Worm (Caenorhabditis elegans) whole organism, midembryonic: ENCODE measurements around the gene T28B11.1.

Source experiments
- T22C8.4 ChIP-seq: fragments of 200-800 bp; sonication (Bioruptor generic); IDR thresholded peaks from 2 replicates; pipeline ENCODE4 v1.3.6; 2022; ENCODE audit warnings: missing genetic modification characterization, missing compliant biosample characterization
- cog-1 ChIP-seq: sonication (generic microtip); optimal IDR thresholded peaks from 2 replicates; lab custom pipeline; 2016; ENCODE audit warnings: missing genetic modification characterization, missing compliant biosample characterization
- flt-1 ChIP-seq: fragments of 200-800 bp; sonication (Bioruptor generic); IDR thresholded peaks from 2 replicates; pipeline ENCODE4 v1.3.6; 2022; ENCODE audit warnings: missing genetic modification characterization, missing compliant biosample characterization
- klf-2 ChIP-seq: fragments of 200-800 bp; sonication (Bioruptor generic); conservative IDR thresholded peaks from 2 replicates; pipeline ENCODE4 v1.3.6; 2022; ENCODE audit warnings: missing genetic modification reagents, missing genetic modification characterization, missing compliant biosample characterization
- med-1 ChIP-seq: sonication (generic microtip); optimal IDR thresholded peaks from 2 replicates; lab custom pipeline; 2017; ENCODE audit warnings: missing genetic modification characterization, mild to moderate bottlenecking, missing compliant biosample characterization, antibody characterized with exemption, missing genetic modification reagents; ENCODE audit not compliant: insufficient read depth
- ref-1 ChIP-seq: fragments of 200-800 bp; sonication (Bioruptor generic); conservative IDR thresholded peaks from 2 replicates; pipeline ENCODE4 v1.3.6; 2022; ENCODE audit warnings: missing genetic modification reagents, missing genetic modification characterization, missing compliant biosample characterization
- tab-1 ChIP-seq: fragments of 200-800 bp; sonication (Bioruptor generic); IDR thresholded peaks from 2 replicates; pipeline ENCODE4 v1.3.6; 2022; ENCODE audit warnings: missing genetic modification characterization, missing compliant biosample characterization
- ztf-23 ChIP-seq: fragments of 200-800 bp; sonication (Bioruptor generic); IDR thresholded peaks from 2 replicates; pipeline ENCODE4 v1.3.6; 2022; ENCODE audit warnings: missing genetic modification reagents, missing genetic modification characterization, missing compliant biosample characterization
- ztf-29 ChIP-seq: fragments of 200-800 bp; sonication (Bioruptor generic); IDR thresholded peaks from 2 replicates; pipeline ENCODE4 v1.3.6; 2022; ENCODE audit warnings: missing genetic modification reagents, missing genetic modification characterization, missing compliant biosample characterization

T28B11.1 gene

DNA sequence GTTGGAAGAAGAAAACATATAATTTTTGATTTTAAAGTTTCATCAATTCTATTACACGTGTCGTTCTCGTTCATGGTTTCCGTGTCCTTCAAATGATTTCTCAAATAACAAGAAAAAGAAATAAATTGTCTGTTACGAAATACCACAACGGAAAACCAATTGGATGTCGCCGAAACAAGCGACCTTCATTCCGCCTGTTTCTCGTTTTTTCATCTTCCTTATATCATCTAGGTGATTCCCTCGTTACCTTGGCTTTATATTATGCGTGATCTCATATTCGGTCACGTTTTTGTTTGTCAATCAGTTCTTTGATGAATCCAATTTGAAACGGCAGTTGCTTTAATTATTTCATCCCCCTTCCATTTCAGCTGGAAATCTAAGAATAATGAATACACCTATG is 24.9 kb upstream of the T28B11.1 start:
- TF ChIP-seq ref-1 (GFP tag; lab: Robert Waterston, UW), result no peak
- TF ChIP-seq med-1 (GFP tag; lab: Kevin White, UChicago), result no peak
- TF ChIP-seq ztf-23 (GFP tag; lab: Robert Waterston, UW), result no peak
- TF ChIP-seq T22C8.4, result no peak
- no peak for TF ChIP-seq tab-1 (GFP tag; lab: Robert Waterston, UW)
- TF ChIP-seq flt-1 (GFP tag; lab: Robert Waterston, UW), result no peak
- no peak for TF ChIP-seq ztf-29
- TF ChIP-seq klf-2 (GFP tag; lab: Robert Waterston, UW), result no peak
- TF ChIP-seq cog-1 (tag; lab: Kevin White, UChicago), result no peak

DNA sequence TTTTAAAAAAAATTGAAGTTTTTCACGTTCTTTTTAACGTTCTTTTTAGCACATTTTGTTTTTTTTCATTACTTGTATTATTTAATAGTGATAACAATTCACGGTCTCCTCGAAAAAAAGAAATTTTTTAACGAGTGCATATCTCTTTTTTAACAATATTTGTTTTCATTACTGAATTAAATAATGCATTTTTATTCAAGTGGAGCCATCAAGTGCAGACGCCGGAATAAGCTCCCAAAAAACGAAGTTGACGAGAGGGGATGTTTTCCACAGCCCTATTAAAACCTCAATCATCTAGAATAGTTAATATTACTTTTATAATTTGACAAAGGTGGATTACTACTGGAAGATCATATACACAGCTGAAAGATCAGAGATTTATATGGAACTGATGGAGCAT is 24.5 kb upstream of the T28B11.1 start, which contains the start of gene irld-6:
Gene irld-6 (minus strand): TSS at position 101 of the 400 bp plus-strand sequence.
- no peak for TF ChIP-seq cog-1 (tag; lab: Kevin White, UChicago)
- no peak for TF ChIP-seq tab-1 (GFP tag; lab: Robert Waterston, UW)
- no peak for TF ChIP-seq klf-2 (GFP tag; lab: Robert Waterston, UW)
- TF ChIP-seq ref-1 (GFP tag; lab: Robert Waterston, UW), result no peak
- no peak for TF ChIP-seq ztf-23 (GFP tag; lab: Robert Waterston, UW)
- no peak for TF ChIP-seq ztf-29
- no peak for TF ChIP-seq T22C8.4
- no peak for TF ChIP-seq med-1 (GFP tag; lab: Kevin White, UChicago)
- no peak for TF ChIP-seq flt-1 (GFP tag; lab: Robert Waterston, UW)

DNA sequence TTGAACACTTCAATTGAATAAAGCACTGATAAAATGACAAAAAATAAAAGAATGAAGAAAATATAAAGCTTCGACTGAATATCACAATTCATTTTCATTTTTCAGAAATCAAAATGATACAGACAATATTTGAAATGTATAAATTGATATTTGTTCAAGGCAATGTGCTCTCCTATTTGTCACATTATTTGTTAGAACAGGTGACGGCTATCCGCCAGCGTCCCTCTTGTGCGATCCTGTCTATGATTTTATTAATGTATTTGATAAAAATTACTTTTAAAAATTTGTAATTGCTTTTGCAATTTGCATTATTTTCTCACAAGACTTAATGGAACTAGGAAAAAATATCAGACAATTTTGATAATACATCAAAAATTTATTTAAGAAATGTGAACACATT is 21.8 kb upstream of the T28B11.1 start, which contains the start of gene F28H7.7:
Gene F28H7.7 (minus strand): TSS at position 101 of the 400 bp plus-strand sequence.
- TF ChIP-seq ztf-23 (GFP tag; lab: Robert Waterston, UW), result no peak
- TF ChIP-seq klf-2 (GFP tag; lab: Robert Waterston, UW), result no peak
- TF ChIP-seq flt-1 (GFP tag; lab: Robert Waterston, UW), result no peak
- no peak for TF ChIP-seq ref-1 (GFP tag; lab: Robert Waterston, UW)
- no peak for TF ChIP-seq cog-1 (tag; lab: Kevin White, UChicago)
- TF ChIP-seq ztf-29, result no peak
- no peak for TF ChIP-seq med-1 (GFP tag; lab: Kevin White, UChicago)
- no peak for TF ChIP-seq tab-1 (GFP tag; lab: Robert Waterston, UW)
- TF ChIP-seq T22C8.4, result no peak

DNA sequence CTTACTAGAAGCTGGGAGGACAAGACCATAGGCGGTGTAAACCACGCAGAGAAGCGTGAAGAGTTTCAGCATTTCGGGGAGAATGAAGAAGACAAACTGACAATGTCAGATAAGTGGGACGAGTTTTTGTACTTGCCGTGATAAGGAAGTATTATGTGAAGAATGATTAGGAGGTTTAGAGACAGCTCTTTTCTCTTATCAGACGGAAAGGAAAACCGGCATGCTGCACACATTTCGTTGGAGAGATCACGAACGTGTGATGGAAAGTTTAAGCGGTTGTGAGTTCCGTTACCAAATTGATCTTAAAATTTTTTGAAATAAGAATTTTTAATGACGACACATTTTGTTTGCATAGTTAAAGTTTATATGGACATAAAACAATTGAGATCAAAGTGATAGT is 18.4 kb upstream of the T28B11.1 start, which contains the start of gene F28H7.3:
Gene F28H7.3 (minus strand): TSS at position 159 of the 400 bp plus-strand sequence.
- TF ChIP-seq tab-1 (GFP tag; lab: Robert Waterston, UW), result no peak
- no peak for TF ChIP-seq klf-2 (GFP tag; lab: Robert Waterston, UW)
- TF ChIP-seq flt-1 (GFP tag; lab: Robert Waterston, UW), result no peak
- TF ChIP-seq ztf-23 (GFP tag; lab: Robert Waterston, UW), result no peak
- TF ChIP-seq med-1 (GFP tag; lab: Kevin White, UChicago), result no peak
- no peak for TF ChIP-seq T22C8.4

DNA sequence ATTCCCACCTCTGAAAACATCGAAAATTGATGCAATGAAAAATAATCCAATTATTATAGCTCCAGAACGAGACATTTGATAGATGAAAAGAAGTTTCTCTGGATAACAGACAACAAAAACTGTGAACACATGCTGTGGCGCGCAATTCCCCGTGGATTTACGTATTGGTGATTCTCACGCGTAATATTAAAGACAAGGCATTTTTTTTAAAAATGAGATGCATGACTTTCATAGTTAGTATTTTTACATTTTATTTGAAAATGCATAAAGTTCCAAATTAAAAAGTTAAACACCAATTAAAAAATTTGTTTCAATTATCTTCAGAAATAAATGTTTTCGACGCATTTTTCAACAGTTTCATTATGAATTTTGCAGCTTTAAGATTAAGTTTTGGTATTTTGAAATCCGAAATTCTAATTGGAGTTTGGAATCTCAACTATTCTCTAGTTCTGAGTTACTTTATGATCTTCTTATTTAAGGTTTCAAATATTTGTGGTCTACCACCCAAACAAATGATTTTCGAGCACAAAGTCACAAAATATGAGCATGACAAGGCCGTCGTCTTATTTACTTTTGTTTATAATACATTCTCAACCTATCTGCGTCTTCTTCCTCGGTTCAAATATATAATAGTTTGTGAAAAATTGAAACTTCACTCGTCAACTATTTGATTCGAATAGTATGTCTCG is 15.2 kb upstream of the T28B11.1 start, which contains the start of the genes selt-1.2 and F28H7.2:
Gene selt-1.2 (minus strand): TSS at position 101 of the 689 bp plus-strand sequence.
Gene F28H7.2 (plus strand): TSS at position 639 of the 689 bp plus-strand sequence.
- TF ChIP-seq ztf-29, result no peak
- TF ChIP-seq ref-1 (GFP tag; lab: Robert Waterston, UW), result no peak

DNA sequence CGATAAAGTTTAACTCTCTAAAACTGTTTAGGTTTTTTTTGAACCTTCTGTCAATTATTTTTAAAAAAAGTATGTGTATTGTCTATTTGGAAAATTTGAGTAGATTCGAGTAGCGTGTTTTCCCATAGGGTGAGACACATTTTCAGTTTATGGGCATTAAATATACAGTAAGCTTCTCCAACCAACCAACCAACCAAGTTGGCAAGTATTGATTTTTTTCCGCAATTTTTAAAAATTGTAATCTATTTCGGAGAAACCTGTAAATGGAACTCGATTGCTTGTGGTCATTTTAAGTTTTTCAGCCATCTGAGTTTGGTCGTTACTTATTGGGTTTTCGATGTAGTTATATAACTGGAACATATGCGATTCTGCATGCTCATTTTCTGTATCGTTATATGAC is 12.8 kb upstream of the T28B11.1 start, which contains the start of gene srj-21:
Gene srj-21 (plus strand): TSS at position 301 of the 400 bp plus-strand sequence.
- TF ChIP-seq med-1 (GFP tag; lab: Kevin White, UChicago) (no peak), ztf-29 (no peak), flt-1 (GFP tag; lab: Robert Waterston, UW) (no peak), ztf-23 (GFP tag; lab: Robert Waterston, UW) (no peak), T22C8.4 (no peak), ref-1 (GFP tag; lab: Robert Waterston, UW) (no peak), cog-1 (tag; lab: Kevin White, UChicago) (no peak), tab-1 (GFP tag; lab: Robert Waterston, UW) (no peak)

DNA sequence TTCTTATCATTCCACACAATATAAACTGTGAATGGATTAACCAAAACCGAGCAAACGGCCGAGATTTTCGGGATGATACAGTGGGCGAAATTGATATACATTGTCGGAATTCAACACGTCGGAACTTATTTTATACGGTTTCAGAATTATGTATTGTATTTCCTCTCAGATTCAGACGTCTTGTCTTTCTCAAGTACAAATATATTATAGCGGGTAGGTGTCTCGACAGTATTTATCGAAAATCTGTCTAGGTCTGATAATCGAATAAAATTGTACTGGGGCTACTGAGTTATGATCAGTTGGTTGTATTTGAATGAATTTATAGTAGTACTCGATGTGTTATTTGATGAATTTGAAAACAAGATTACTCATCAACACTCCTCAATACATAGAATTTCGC is 11.4 kb upstream of the T28B11.1 start, which contains the start of gene srj-22:
Gene srj-22 (minus strand): TSS at position 101 of the 400 bp plus-strand sequence.
- TF ChIP-seq ztf-23 (GFP tag; lab: Robert Waterston, UW) (no peak), ref-1 (GFP tag; lab: Robert Waterston, UW) (no peak), flt-1 (GFP tag; lab: Robert Waterston, UW) (no peak), klf-2 (GFP tag; lab: Robert Waterston, UW) (no peak), med-1 (GFP tag; lab: Kevin White, UChicago) (no peak), tab-1 (GFP tag; lab: Robert Waterston, UW) (no peak)

DNA sequence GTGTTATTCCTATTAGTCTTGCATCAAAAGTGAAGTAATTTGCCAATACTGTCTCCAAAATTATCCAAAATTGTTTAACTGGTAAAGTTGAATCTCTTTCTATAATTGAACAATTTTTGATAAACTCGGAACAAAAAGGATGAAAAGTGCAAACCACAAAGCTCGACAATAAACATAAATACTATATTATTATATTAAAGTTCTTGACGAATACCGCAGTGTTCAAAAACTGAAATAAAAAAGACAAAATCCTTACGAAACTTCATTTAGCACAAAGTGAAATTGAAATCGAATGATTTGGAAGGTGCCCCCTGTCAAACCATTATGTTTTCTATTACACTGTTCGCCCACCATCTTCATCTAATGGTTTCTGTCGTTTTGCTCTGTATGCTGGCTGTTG is 9.1 kb upstream of the T28B11.1 start, which contains the start of gene ZC302.3:
Gene ZC302.3 (minus strand): TSS at position 101 of the 400 bp plus-strand sequence.
- no peak for TF ChIP-seq ztf-23 (GFP tag; lab: Robert Waterston, UW)
- TF ChIP-seq klf-2 (GFP tag; lab: Robert Waterston, UW), result no peak
- no peak for TF ChIP-seq med-1 (GFP tag; lab: Kevin White, UChicago)
- no peak for TF ChIP-seq ref-1 (GFP tag; lab: Robert Waterston, UW)
- TF ChIP-seq tab-1 (GFP tag; lab: Robert Waterston, UW), result no peak
- TF ChIP-seq ztf-29, result no peak
- TF ChIP-seq cog-1 (tag; lab: Kevin White, UChicago), result no peak
- TF ChIP-seq flt-1 (GFP tag; lab: Robert Waterston, UW), result no peak
- no peak for TF ChIP-seq T22C8.4

DNA sequence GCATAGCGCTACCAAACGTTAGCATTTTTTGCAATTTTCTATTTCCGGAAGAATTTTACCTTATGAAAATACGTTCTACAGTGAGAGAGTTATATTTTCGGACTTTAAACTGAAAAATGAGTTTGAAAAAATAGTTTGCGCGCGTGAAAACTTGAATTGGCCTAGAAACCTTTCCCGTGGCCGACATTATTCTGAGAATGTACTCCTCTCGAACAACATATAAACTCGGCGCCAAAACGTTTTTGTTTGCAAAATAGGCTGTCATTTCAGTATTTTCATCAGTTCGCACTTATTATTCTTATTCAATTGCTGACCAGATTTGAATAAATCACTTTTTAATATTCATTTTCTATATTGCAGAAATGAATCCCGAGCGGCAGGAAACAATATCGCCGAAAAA is 4.5 kb upstream of the T28B11.1 start, which contains the start of the genes mre-11 and wdr-5.3:
Gene mre-11 (minus strand): TSS at position 113 of the 400 bp plus-strand sequence.
Gene wdr-5.3 (plus strand): TSS at position 361 of the 400 bp plus-strand sequence.
- no peak for TF ChIP-seq tab-1 (GFP tag; lab: Robert Waterston, UW)
- TF ChIP-seq ztf-29, result no peak
- TF ChIP-seq flt-1 (GFP tag; lab: Robert Waterston, UW), result no peak
- no peak for TF ChIP-seq klf-2 (GFP tag; lab: Robert Waterston, UW)
- no peak for TF ChIP-seq cog-1 (tag; lab: Kevin White, UChicago)
- no peak for TF ChIP-seq ref-1 (GFP tag; lab: Robert Waterston, UW)
- TF ChIP-seq T22C8.4, result no peak
- no peak for TF ChIP-seq ztf-23 (GFP tag; lab: Robert Waterston, UW)
- TF ChIP-seq med-1 (GFP tag; lab: Kevin White, UChicago), result no peak
